Worm (Caenorhabditis elegans) whole organism, young adult: ENCODE data around the gene fbxa-141.

Source experiments
- B0261.1 ChIP-seq: sonication (generic microtip); optimal IDR thresholded peaks from 2 replicates; lab custom pipeline; 2016; ENCODE audit warnings: mild to moderate bottlenecking, missing genetic modification characterization, moderate library complexity, missing compliant biosample characterization
- C06A6.2 ChIP-seq: fragments of 200-800 bp; sonication (Bioruptor generic); conservative IDR thresholded peaks from 2 replicates; pipeline ENCODE4 v1.3.6; 2022; ENCODE audit warnings: missing genetic modification characterization, missing compliant biosample characterization
- F10E7.11 ChIP-seq: sonication (generic microtip); optimal IDR thresholded peaks from 2 replicates; lab custom pipeline; 2017; ENCODE audit warnings: mild to moderate bottlenecking, missing genetic modification characterization, moderate library complexity, missing compliant biosample characterization
- F23B12.7 ChIP-seq: sonication (generic microtip); optimal IDR thresholded peaks from 2 replicates; lab custom pipeline; 2017; ENCODE audit warnings: missing genetic modification characterization, mild to moderate bottlenecking, missing compliant biosample characterization, antibody characterized with exemption, moderate library complexity; ENCODE audit not compliant: insufficient read depth
- F33H1.4 ChIP-seq: fragments of 200-800 bp; sonication (Bioruptor generic); IDR thresholded peaks from 2 replicates; pipeline ENCODE4 v1.3.6; 2022; ENCODE audit warnings: missing genetic modification reagents, missing genetic modification characterization, missing compliant biosample characterization
- F52B5.7 ChIP-seq: sonication (generic microtip); optimal IDR thresholded peaks from 2 replicates; lab custom pipeline; 2016; ENCODE audit warnings: mild to moderate bottlenecking, missing genetic modification characterization, missing compliant biosample characterization
- F55B11.4 ChIP-seq: sonication (generic microtip); optimal IDR thresholded peaks from 2 replicates; lab custom pipeline; 2016; ENCODE audit warnings: missing compliant biosample characterization, missing genetic modification characterization, borderline replicate concordance; ENCODE audit not compliant: insufficient read depth
- T07F8.4 ChIP-seq: sonication (generic microtip); optimal IDR thresholded peaks from 2 replicates; lab custom pipeline; 2016; ENCODE audit warnings: mild to moderate bottlenecking, missing genetic modification characterization, moderate library complexity, missing compliant biosample characterization
- Y56A3A.18 ChIP-seq: fragments of 200-800 bp; sonication (Bioruptor generic); IDR thresholded peaks from 2 replicates; pipeline ENCODE4 v1.3.6; 2022; ENCODE audit warnings: missing genetic modification reagents, missing genetic modification characterization, missing compliant biosample characterization
- Y79H2A.3 ChIP-seq: fragments of 200-800 bp; sonication (Bioruptor generic); conservative IDR thresholded peaks from 2 replicates; pipeline ENCODE4 v1.3.6; 2022; ENCODE audit warnings: missing genetic modification reagents, missing genetic modification characterization, missing compliant biosample characterization
- ZK185.1 ChIP-seq: sonication (generic microtip); optimal IDR thresholded peaks from 2 replicates; lab custom pipeline; 2016; ENCODE audit warnings: mild to moderate bottlenecking, missing genetic modification characterization, missing compliant biosample characterization; ENCODE audit not compliant: poor library complexity, severe bottlenecking
- ama-1 ChIP-seq, 3 experiments: fragments of 150-350 bp in 1 of 3; sonication (generic microtip) in 2 of 3; optimal IDR thresholded peaks; 2 replicates each; lab custom pipeline; 2014 to 2018; ENCODE audit warnings: missing biosample characterization in 2 of 3, missing genetic modification characterization in 2 of 3, missing genetic modification reagents in 2 of 3
- atf-7 ChIP-seq: sonication (generic microtip); optimal IDR thresholded peaks from 2 replicates; lab custom pipeline; 2017; ENCODE audit warnings: mild to moderate bottlenecking, missing genetic modification characterization, missing compliant biosample characterization
- cebp-1 ChIP-seq, 2 experiments: fragments of 200-800 bp in 1 of 2; sonication (Bioruptor generic) in 1 of 2; sonication (generic microtip) in 1 of 2; IDR thresholded peaks in 1 of 2; optimal IDR thresholded peaks in 1 of 2; 2 replicates each; pipeline versions ENCODE4 v1.3.6 to Lab custom; 2017 to 2022; ENCODE audit warnings: missing compliant biosample characterization in 2 of 2, missing genetic modification characterization in 2 of 2, mild to moderate bottlenecking in 1 of 2, missing genetic modification reagents in 1 of 2, moderate library complexity in 1 of 2
- cebp-2 ChIP-seq: fragments of 200-800 bp; sonication (Bioruptor generic); IDR thresholded peaks from 2 replicates; pipeline ENCODE4 v1.3.6; 2022; ENCODE audit warnings: missing genetic modification characterization, missing compliant biosample characterization
- ceh-79 ChIP-seq: sonication (generic microtip); optimal IDR thresholded peaks from 2 replicates; lab custom pipeline; 2017; ENCODE audit warnings: mild to moderate bottlenecking, missing genetic modification characterization, missing compliant biosample characterization
- ceh-91 ChIP-seq: fragments of 200-800 bp; sonication (Bioruptor generic); IDR thresholded peaks from 2 replicates; pipeline ENCODE4 v1.3.6; 2022; ENCODE audit warnings: missing genetic modification reagents, missing genetic modification characterization, missing compliant biosample characterization
- dpff-1 ChIP-seq: sonication (generic microtip); optimal IDR thresholded peaks from 2 replicates; lab custom pipeline; 2017; ENCODE audit warnings: mild to moderate bottlenecking, missing genetic modification characterization, missing compliant biosample characterization
- efl-1 ChIP-seq: fragments of 150-350 bp; optimal IDR thresholded peaks from 2 replicates; lab custom pipeline; 2014; ENCODE audit warnings: missing biosample characterization, missing genetic modification reagents, missing genetic modification characterization
- gei-17 ChIP-seq: fragments of 200-800 bp; sonication (Bioruptor generic); optimal IDR thresholded peaks from 2 replicates; lab custom pipeline; 2018; ENCODE audit warnings: mild to moderate bottlenecking, missing genetic modification characterization, missing compliant biosample characterization
- hmg-1.2 ChIP-seq: fragments of 200-800 bp; sonication (Bioruptor generic); IDR thresholded peaks from 2 replicates; pipeline ENCODE4 v1.3.6; 2022; ENCODE audit warnings: missing genetic modification reagents, missing genetic modification characterization, missing compliant biosample characterization
- lag-1 ChIP-seq: fragments of 200-800 bp; sonication (Bioruptor generic); IDR thresholded peaks from 2 replicates; pipeline ENCODE4 v1.3.6; 2022; ENCODE audit warnings: missing genetic modification reagents, missing genetic modification characterization, missing compliant biosample characterization
- lin-26 ChIP-seq: fragments of 200-800 bp; sonication (Bioruptor generic); IDR thresholded peaks from 2 replicates; pipeline ENCODE4 v1.3.6; 2022; ENCODE audit warnings: missing genetic modification reagents, missing genetic modification characterization, missing compliant biosample characterization
- lin-40 ChIP-seq: sonication (generic microtip); optimal IDR thresholded peaks from 2 replicates; lab custom pipeline; 2016; ENCODE audit warnings: missing genetic modification characterization, mild to moderate bottlenecking, missing compliant biosample characterization, missing genotype, missing genetic modification reagents
- lir-1 ChIP-seq: fragments of 200-800 bp; sonication (Bioruptor generic); conservative IDR thresholded peaks from 2 replicates; pipeline ENCODE4 v1.3.6; 2022; ENCODE audit warnings: missing genetic modification reagents, missing genetic modification characterization, missing compliant biosample characterization
- lsy-27 ChIP-seq: sonication (generic microtip); optimal IDR thresholded peaks from 2 replicates; lab custom pipeline; 2017; ENCODE audit warnings: missing genetic modification characterization, mild to moderate bottlenecking, missing compliant biosample characterization, antibody characterized with exemption, missing genotype, borderline replicate concordance; ENCODE audit not compliant: insufficient read depth
- madf-10 ChIP-seq: sonication (generic microtip); optimal IDR thresholded peaks from 2 replicates; lab custom pipeline; 2016; ENCODE audit warnings: mild to moderate bottlenecking, missing genetic modification characterization, missing compliant biosample characterization
- madf-3 ChIP-seq: fragments of 200-800 bp; sonication (Bioruptor generic); IDR thresholded peaks from 2 replicates; pipeline ENCODE4 v1.3.6; 2022; ENCODE audit warnings: missing genetic modification reagents, missing genetic modification characterization, missing compliant biosample characterization
- madf-8 ChIP-seq: fragments of 200-800 bp; sonication (Bioruptor generic); conservative IDR thresholded peaks from 2 replicates; pipeline ENCODE4 v1.3.6; 2022; ENCODE audit warnings: missing genetic modification reagents, missing genetic modification characterization, missing compliant biosample characterization
- mxl-1 ChIP-seq: sonication (generic microtip); optimal IDR thresholded peaks from 2 replicates; lab custom pipeline; 2016; ENCODE audit warnings: missing genetic modification characterization, missing compliant biosample characterization
- nfya-1 ChIP-seq: sonication (generic microtip); optimal IDR thresholded peaks from 2 replicates; lab custom pipeline; 2017; ENCODE audit warnings: antibody characterized with exemption, missing compliant biosample characterization, missing genetic modification characterization, borderline replicate concordance; ENCODE audit not compliant: insufficient read depth
- nfya-2 ChIP-seq: fragments of 200-800 bp; sonication (Bioruptor generic); IDR thresholded peaks from 2 replicates; pipeline ENCODE4 v1.3.6; 2022; ENCODE audit warnings: missing genetic modification reagents, missing genetic modification characterization, missing compliant biosample characterization
- nhr-120 ChIP-seq: fragments of 200-800 bp; sonication (Bioruptor generic); IDR thresholded peaks from 2 replicates; pipeline ENCODE4 v1.3.6; 2022; ENCODE audit warnings: missing genetic modification characterization, missing compliant biosample characterization
- nhr-80 ChIP-seq: sonication (generic microtip); optimal IDR thresholded peaks from 2 replicates; lab custom pipeline; 2016; ENCODE audit warnings: missing genetic modification characterization, missing compliant biosample characterization
- nhr-90 ChIP-seq: sonication (generic microtip); optimal IDR thresholded peaks from 2 replicates; lab custom pipeline; 2016; ENCODE audit warnings: missing genotype, mild to moderate bottlenecking, missing genetic modification characterization, missing compliant biosample characterization
- pbrm-1 ChIP-seq: fragments of 200-800 bp; sonication (Bioruptor generic); IDR thresholded peaks from 2 replicates; pipeline ENCODE4 v1.3.6; 2022; ENCODE audit warnings: missing genetic modification reagents, missing genetic modification characterization, missing compliant biosample characterization
- rpc-1 ChIP-seq, 2 experiments: fragments of 150-350 bp in 1 of 2; sonication (generic microtip) in 1 of 2; optimal IDR thresholded peaks; 2 replicates each; lab custom pipeline; 2014 to 2018; ENCODE audit warnings: missing biosample characterization in 1 of 2, missing genetic modification characterization in 1 of 2, missing genetic modification reagents in 1 of 2, missing genotype in 1 of 2
- sdz-38 ChIP-seq: sonication (generic microtip); optimal IDR thresholded peaks from 2 replicates; lab custom pipeline; 2016; ENCODE audit warnings: missing genotype, missing genetic modification characterization, missing compliant biosample characterization
- sea-2 ChIP-seq: fragments of 200-800 bp; sonication (Bioruptor generic); IDR thresholded peaks from 2 replicates; pipeline ENCODE4 v1.3.6; 2022; ENCODE audit warnings: missing genetic modification characterization, missing compliant biosample characterization
- snpc-1.1 ChIP-seq: sonication (generic microtip); optimal IDR thresholded peaks from 2 replicates; lab custom pipeline; 2017; ENCODE audit warnings: missing genetic modification characterization, mild to moderate bottlenecking, missing compliant biosample characterization, antibody characterized with exemption, moderate library complexity, missing genotype, missing genetic modification reagents; ENCODE audit not compliant: insufficient read depth
- snpc-1.3 ChIP-seq: sonication (generic microtip); optimal IDR thresholded peaks from 2 replicates; lab custom pipeline; 2017; ENCODE audit warnings: missing genetic modification characterization, mild to moderate bottlenecking, missing compliant biosample characterization, antibody characterized with exemption, moderate library complexity, missing genotype, missing genetic modification reagents; ENCODE audit not compliant: insufficient read depth
- tbp1 ChIP-seq: fragments of 200-800 bp; sonication (Bioruptor generic); optimal IDR thresholded peaks from 2 replicates; lab custom pipeline; 2018; ENCODE audit warnings: mild to moderate bottlenecking, missing genetic modification characterization, missing compliant biosample characterization
- unc-62 ChIP-seq: fragments of 150-350 bp; optimal IDR thresholded peaks from 2 replicates; lab custom pipeline; 2014; ENCODE audit warnings: missing biosample characterization, missing genetic modification reagents, missing genetic modification characterization
- zfh-2 ChIP-seq: fragments of 200-800 bp; sonication (Bioruptor generic); conservative IDR thresholded peaks from 2 replicates; pipeline ENCODE4 v1.3.6; 2022; ENCODE audit warnings: missing genetic modification reagents, missing genetic modification characterization, missing compliant biosample characterization
- ztf-22 ChIP-seq: fragments of 200-800 bp; sonication (Bioruptor generic); optimal IDR thresholded peaks from 2 replicates; lab custom pipeline; 2018; ENCODE audit warnings: mild to moderate bottlenecking, missing genetic modification characterization, moderate library complexity, missing compliant biosample characterization
- ztf-25 ChIP-seq: fragments of 200-800 bp; sonication (Bioruptor generic); IDR thresholded peaks from 2 replicates; pipeline ENCODE4 v1.3.6; 2022; ENCODE audit warnings: missing genetic modification reagents, missing genetic modification characterization, missing compliant biosample characterization

The fbxa-141 gene

DNA sequence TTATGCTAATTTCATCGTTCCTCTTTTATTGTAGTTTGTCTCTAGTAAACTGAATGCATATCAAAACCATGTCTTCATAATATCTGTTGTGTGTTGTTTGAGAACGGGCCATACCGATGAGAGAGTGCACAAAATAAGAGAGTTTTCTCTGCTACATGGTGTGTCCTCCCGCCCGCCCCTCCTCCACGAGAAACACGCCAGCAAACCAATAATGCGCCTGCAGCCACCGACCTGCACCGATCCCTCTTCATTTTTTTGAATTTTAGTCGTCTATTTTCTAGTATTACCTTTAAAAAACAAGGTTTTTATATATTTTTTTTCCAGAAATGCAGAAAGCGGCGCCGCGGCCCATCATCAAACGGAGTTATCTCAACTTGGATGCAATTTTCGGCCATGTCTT lies 32.5 kb downstream of the fbxa-141 start, which contains the start of gene gfi-3 (continued):
- TF ChIP-seq B0261.1 (tag; lab: Kevin White, UChicago), result peak; percentile 32
- no peak for TF ChIP-seq mxl-1 (tag; lab: Kevin White, UChicago)
- TF ChIP-seq rpc-1 (optimal IDR thresholded peaks at IDR 0.05; lab: Kevin White, UChicago), result no peak
- TF ChIP-seq rpc-1 (tag; optimal IDR thresholded peaks at IDR 0.05; lab: Kevin White, UChicago), result no peak
- TF ChIP-seq zfh-2 (GFP tag; lab: Robert Waterston, UW), result peak; percentile 77
- no peak for TF ChIP-seq F55B11.4 (tag; lab: Kevin White, UChicago)
- no peak for TF ChIP-seq lag-1 (GFP tag; lab: Robert Waterston, UW)
- TF ChIP-seq T07F8.4 (tag; lab: Kevin White, UChicago), result no peak
- no peak for TF ChIP-seq unc-62 (GFP tag; lab: Kevin White, UChicago)
- TF ChIP-seq nhr-80 (tag; lab: Kevin White, UChicago), result peak; percentile 70
- peak; percentile 84 for TF ChIP-seq lin-40 (tag; lab: Kevin White, UChicago)
- TF ChIP-seq ZK185.1 (tag; lab: Kevin White, UChicago), result peak; percentile 65
- TF ChIP-seq Y56A3A.18 (GFP tag; lab: Robert Waterston, UW), result no peak
- TF ChIP-seq snpc-1.1 (tag; lab: Kevin White, UChicago), result no peak
- no peak for TF ChIP-seq snpc-1.3 (tag; lab: Kevin White, UChicago)
- no peak for TF ChIP-seq dpff-1 (tag; lab: Kevin White, UChicago)
- TF ChIP-seq nhr-90 (tag; lab: Kevin White, UChicago), result no peak
- no peak for TF ChIP-seq ceh-79 (tag; lab: Kevin White, UChicago)
- TF ChIP-seq nfya-2 (GFP tag; lab: Robert Waterston, UW), result no peak
- TF ChIP-seq cebp-2 (GFP tag; lab: Robert Waterston, UW), result no peak
- TF ChIP-seq pbrm-1, result peak; percentile 76
- TF ChIP-seq sdz-38, result no peak
- TF ChIP-seq sea-2 (GFP tag; lab: Robert Waterston, UW), result no peak
- no peak for TF ChIP-seq ztf-25
- peak; percentile 35 for TF ChIP-seq gei-17 (GFP tag; lab: Kevin White, UChicago)
- no peak for TF ChIP-seq nhr-120 (GFP tag; lab: Robert Waterston, UW)
- TF ChIP-seq ama-1 (optimal IDR thresholded peaks at IDR 0.05; lab: Kevin White, UChicago), result no peak
- no peak for TF ChIP-seq ama-1 (GFP tag; optimal IDR thresholded peaks at IDR 0.05; lab: Kevin White, UChicago)
- TF ChIP-seq F10E7.11, result no peak
- no peak for TF ChIP-seq nfya-1 (tag; lab: Kevin White, UChicago)
- TF ChIP-seq madf-8, result no peak
- TF ChIP-seq ceh-91, result no peak
- peak; percentile 20 for TF ChIP-seq efl-1 (GFP tag; lab: Kevin White, UChicago)
- TF ChIP-seq atf-7, result no peak
- TF ChIP-seq F23B12.7, result no peak
- no peak for TF ChIP-seq ztf-22 (GFP tag; lab: Kevin White, UChicago)
- 0 out of 2 replicates have a peak, but pooled peaks have one; percentile 20 for TF ChIP-seq madf-3 (GFP tag; lab: Robert Waterston, UW)
- TF ChIP-seq lir-1, result no peak
- no peak for TF ChIP-seq lsy-27 (tag; lab: Kevin White, UChicago)
- no peak for TF ChIP-seq F33H1.4
- TF ChIP-seq F52B5.7 (tag; lab: Kevin White, UChicago), result no peak
- 0 out of 2 replicates have a peak, but pooled peaks have one; percentile 33 for TF ChIP-seq C06A6.2 (GFP tag; lab: Robert Waterston, UW)
- no peak for TF ChIP-seq Y79H2A.3 (GFP tag; lab: Robert Waterston, UW)
- TF ChIP-seq cebp-1 (GFP tag; IDR thresholded peaks at IDR 0.05; lab: Robert Waterston, UW), result peak; percentile 19; the same call in 1 of the 2 replicates
- peak; percentile 78 for TF ChIP-seq cebp-1 (tag; optimal IDR thresholded peaks at IDR 0.05; lab: Kevin White, UChicago)
- TF ChIP-seq hmg-1.2 (GFP tag; lab: Robert Waterston, UW), result peak; percentile 79
- TF ChIP-seq lin-26, result no peak
- peak; percentile 63 for TF ChIP-seq tbp1 (GFP tag; lab: Kevin White, UChicago)
- peak; percentile 25 for TF ChIP-seq madf-10 (tag; lab: Kevin White, UChicago)
